Fruit fly (Drosophila melanogaster): Measurements from ENCODE around the gene CG34051.

DNA sequence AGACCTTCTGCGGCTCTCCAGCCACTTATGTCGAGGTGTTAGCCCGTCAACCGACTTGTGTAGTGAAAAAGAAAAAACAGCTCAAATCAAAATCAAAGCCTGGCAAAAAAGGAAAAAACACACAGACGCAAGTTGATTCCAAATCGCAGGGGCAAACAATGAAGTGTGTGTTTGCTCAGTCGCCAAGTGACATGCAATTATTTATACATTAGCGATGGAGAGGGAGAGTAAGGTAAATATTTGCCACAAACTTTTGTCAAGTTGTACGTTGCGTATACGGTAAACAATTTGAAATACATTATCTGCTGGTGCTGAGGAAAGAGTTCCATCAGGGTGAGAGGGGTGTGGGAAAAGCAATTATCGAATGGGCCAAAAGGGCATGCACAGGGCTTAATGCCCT, 37.3 kb upstream of the CG34051 start:
- TF ChIP-seq CG13204 (GFP tag; optimal IDR thresholded peaks at IDR 0.05) (no peak), CG8159 (tag; optimal IDR thresholded peaks at IDR 0.05) (no peak), CG32121 (GFP tag; IDR thresholded peaks at IDR 0.05) (no peak), Pif1A (GFP tag; optimal IDR thresholded peaks at IDR 0.05) (no peak), Snoo (tag; optimal IDR thresholded peaks at IDR 0.05) (no peak), CG34367 (tag; optimal IDR thresholded peaks at IDR 0.05) (no peak), CG4496 (GFP tag; IDR thresholded peaks at IDR 0.05) (no peak), Ets98B (GFP tag; IDR thresholded peaks at IDR 0.05) (no peak)

All from whole organism, pupa.